Worm (Caenorhabditis elegans): Measurements from ENCODE around the gene ZK1290.5.

DNA sequence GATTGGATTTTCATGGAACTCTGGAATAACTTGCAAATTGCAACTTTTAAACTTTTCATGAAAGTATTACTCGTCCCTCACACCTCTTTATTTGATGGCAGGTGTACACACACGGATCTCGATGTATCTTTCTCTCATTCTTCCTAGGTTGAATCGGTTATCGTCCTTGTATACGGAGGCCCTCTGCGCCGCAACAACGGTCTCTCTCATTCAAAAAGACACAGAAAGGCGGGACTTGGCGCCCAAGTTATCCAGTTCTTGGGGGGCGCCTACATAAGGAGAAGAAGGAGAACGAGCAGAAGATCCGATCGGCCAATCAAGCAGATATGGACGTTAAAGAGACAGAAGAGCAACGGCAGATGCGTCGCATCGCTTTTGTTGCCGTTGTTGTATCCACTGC lies 14.4 kb downstream of the ZK1290.5 start, which contains the start of gene rol-8:
- TF ChIP-seq C04F5.9 (tag; optimal IDR thresholded peaks at IDR 0.05) (no peak), mdl-1 (tag; optimal IDR thresholded peaks at IDR 0.05) (no peak), lin-14 (GFP tag; optimal IDR thresholded peaks at IDR 0.05) (no peak), elt-3 (tag; optimal IDR thresholded peaks at IDR 0.05) (no peak), efl-1 (optimal IDR thresholded peaks at IDR 0.05) (no peak), efl-1 (GFP tag; optimal IDR thresholded peaks at IDR 0.05 in 1 of 2) (no peak), ztf-11 (tag; optimal IDR thresholded peaks at IDR 0.05) (no peak), unc-86 (tag; optimal IDR thresholded peaks at IDR 0.05) (no peak), nhr-11 (tag; optimal IDR thresholded peaks at IDR 0.05) (no peak), swsn-7 (tag; optimal IDR thresholded peaks at IDR 0.05) (no peak), ama-1 (optimal IDR thresholded peaks at IDR 0.05) (no peak), tbx-2 (tag; optimal IDR thresholded peaks at IDR 0.05) (no peak)

All from whole organism, L1 larva.